Worm (Caenorhabditis elegans) whole organism, early embryonic: ENCODE measurements around the gene sra-35.

Source experiments
- B0310.2 ChIP-seq: sonication (generic microtip); optimal IDR thresholded peaks from 2 replicates; lab custom pipeline; 2016; ENCODE audit warnings: mild to moderate bottlenecking, missing genetic modification characterization, missing compliant biosample characterization
- F13C5.2 ChIP-seq: sonication (generic microtip); optimal IDR thresholded peaks from 2 replicates; lab custom pipeline; 2017; ENCODE audit warnings: mild to moderate bottlenecking, missing genetic modification characterization, inconsistent platforms, missing compliant biosample characterization
- aly-1 ChIP-seq: sonication (generic microtip); optimal IDR thresholded peaks from 2 replicates; lab custom pipeline; 2016; ENCODE audit warnings: missing genetic modification characterization, missing compliant biosample characterization
- ama-1 ChIP-seq: fragments of 150-350 bp; optimal IDR thresholded peaks from 2 replicates; lab custom pipeline; 2014
- ceh-13 ChIP-seq: fragments of 200-800 bp; sonication (Bioruptor generic); optimal IDR thresholded peaks from 2 replicates; lab custom pipeline; 2018; ENCODE audit warnings: mild to moderate bottlenecking, missing genetic modification characterization, missing compliant biosample characterization
- ets-7 ChIP-seq: sonication (generic microtip); optimal IDR thresholded peaks from 2 replicates; lab custom pipeline; 2016; ENCODE audit warnings: missing genotype, missing genetic modification characterization, missing compliant biosample characterization
- flt-1 ChIP-seq: fragments of 200-800 bp; sonication (Bioruptor generic); IDR thresholded peaks from 2 replicates; pipeline ENCODE4 v1.3.6; 2022; ENCODE audit warnings: missing genetic modification characterization, missing compliant biosample characterization
- sea-1 ChIP-seq: fragments of 200-800 bp; sonication (Bioruptor generic); conservative IDR thresholded peaks from 2 replicates; pipeline ENCODE4 v1.3.6; 2022; ENCODE audit warnings: missing genetic modification characterization, missing compliant biosample characterization
- tra-4 ChIP-seq: sonication (generic microtip); optimal IDR thresholded peaks from 2 replicates; lab custom pipeline; 2017; ENCODE audit warnings: missing genetic modification characterization, missing compliant biosample characterization

ce11 chrII:4507669-4508068 lies 20.0 kb downstream of the sra-35 start:
- TF ChIP-seq aly-1 (tag; lab: Kevin White, UChicago), result no peak
- TF ChIP-seq flt-1 (GFP tag; lab: Robert Waterston, UW), result no peak
- no peak for TF ChIP-seq ama-1 (lab: Kevin White, UChicago)
- TF ChIP-seq F13C5.2 (tag; lab: Kevin White, UChicago), result no peak
- TF ChIP-seq sea-1 (GFP tag; lab: Robert Waterston, UW), result no peak
- no peak for TF ChIP-seq ceh-13 (GFP tag; lab: Kevin White, UChicago)
- no peak for TF ChIP-seq tra-4
- no peak for TF ChIP-seq B0310.2 (tag; lab: Kevin White, UChicago)
- no peak for TF ChIP-seq ets-7 (tag; lab: Kevin White, UChicago)
